Worm (Caenorhabditis elegans): ENCODE measurements around the gene F38A5.8.

- TF ChIP-seq ceh-13 (GFP tag; optimal IDR thresholded peaks at IDR 0.05) = no peak
- no peak for TF ChIP-seq scrt-1 (GFP tag; IDR thresholded peaks at IDR 0.05)
- TF ChIP-seq ceh-36 (tag; optimal IDR thresholded peaks at IDR 0.05) = no peak
Measured at ce11 chrIV:6645867-6646655, 46.5 kb downstream of the F38A5.8 start, which contains the start of gene hil-7.
